Worm (Caenorhabditis elegans) whole organism, L3 larva: ENCODE data around the gene C28H8.8.

ENCODE experiments used
- R02D3.7 ChIP-seq: fragments of 150-350 bp; optimal IDR thresholded peaks from 2 replicates; lab custom pipeline; 2014; ENCODE audit warnings: missing biosample characterization, missing genetic modification characterization
- ama-1 ChIP-seq: fragments of 150-350 bp; optimal IDR thresholded peaks from 2 replicates; lab custom pipeline; 2018
- ceh-16 ChIP-seq: sonication (generic microtip); optimal IDR thresholded peaks from 2 replicates; lab custom pipeline; 2017; ENCODE audit warnings: missing biosample characterization, missing genetic modification characterization
- ceh-28 ChIP-seq: fragments of 150-350 bp; optimal IDR thresholded peaks from 2 replicates; lab custom pipeline; 2014; ENCODE audit warnings: missing biosample characterization, missing genetic modification reagents, missing genetic modification characterization
- ceh-82 ChIP-seq: fragments of 150-350 bp; optimal IDR thresholded peaks from 2 replicates; lab custom pipeline; 2014; ENCODE audit warnings: missing biosample characterization, missing genetic modification characterization
- ceh-9 ChIP-seq: sonication (generic microtip); optimal IDR thresholded peaks from 2 replicates; lab custom pipeline; 2018; ENCODE audit warnings: missing biosample characterization, missing genetic modification characterization
- daf-12 ChIP-seq: fragments of 150-350 bp; optimal IDR thresholded peaks from 2 replicates; lab custom pipeline; 2014; ENCODE audit warnings: missing biosample characterization, missing genetic modification reagents, missing genetic modification characterization
- egl-27 ChIP-seq: sonication (generic microtip); optimal IDR thresholded peaks from 4 replicates; lab custom pipeline; 2017; ENCODE audit warnings: missing biosample characterization, missing genetic modification reagents, missing genetic modification characterization
- egl-5 ChIP-seq: fragments of 150-350 bp; optimal IDR thresholded peaks from 2 replicates; lab custom pipeline; 2017; ENCODE audit warnings: missing biosample characterization, missing genetic modification reagents, missing genetic modification characterization, inconsistent platforms
- elt-1 ChIP-seq: fragments of 150-350 bp; optimal IDR thresholded peaks from 2 replicates; lab custom pipeline; 2014; ENCODE audit warnings: missing biosample characterization, missing genetic modification characterization
- elt-2 ChIP-seq: sonication (generic microtip); optimal IDR thresholded peaks from 2 replicates; lab custom pipeline; 2016; ENCODE audit warnings: missing genetic modification reagents, mild to moderate bottlenecking, missing genetic modification characterization, missing compliant biosample characterization
- elt-3 ChIP-seq, 3 experiments: fragments of 150-350 bp in 1 of 3; sonication (generic microtip) in 2 of 3; optimal IDR thresholded peaks; 2 replicates in 2 of 3; 4 replicates in 1 of 3; lab custom pipeline; 2014 to 2017; ENCODE audit warnings: missing biosample characterization in 3 of 3, missing genetic modification characterization in 3 of 3
- eor-1 ChIP-seq, 2 experiments: fragments of 150-350 bp; optimal IDR thresholded peaks; 2 replicates each; lab custom pipeline; 2014 to 2018; ENCODE audit warnings: missing biosample characterization in 2 of 2, missing genetic modification characterization in 2 of 2
- fkh-10 ChIP-seq: sonication (generic microtip); optimal IDR thresholded peaks from 2 replicates; lab custom pipeline; 2017; ENCODE audit warnings: missing biosample characterization, missing genetic modification reagents, missing genetic modification characterization
- fkh-2 ChIP-seq: fragments of 150-350 bp; optimal IDR thresholded peaks from 2 replicates; lab custom pipeline; 2014; ENCODE audit warnings: missing biosample characterization, missing genetic modification reagents, missing genetic modification characterization
- fos-1 ChIP-seq: fragments of 150-350 bp; optimal IDR thresholded peaks from 2 replicates; lab custom pipeline; 2014; ENCODE audit warnings: missing biosample characterization, missing genetic modification characterization
- hmg-11 ChIP-seq: sonication (generic microtip); optimal IDR thresholded peaks from 2 replicates; lab custom pipeline; 2016; ENCODE audit warnings: missing genetic modification characterization, missing compliant biosample characterization
- lin-15B ChIP-seq: fragments of 150-350 bp; optimal IDR thresholded peaks from 2 replicates; lab custom pipeline; 2014; ENCODE audit warnings: missing biosample characterization, missing genetic modification characterization
- lin-39 ChIP-seq: fragments of 150-350 bp; optimal IDR thresholded peaks from 2 replicates; lab custom pipeline; 2018; ENCODE audit warnings: missing biosample characterization, missing genetic modification reagents, missing genetic modification characterization
- lsy-12 ChIP-seq: sonication (generic microtip); optimal IDR thresholded peaks from 2 replicates; lab custom pipeline; 2016; ENCODE audit warnings: mild to moderate bottlenecking, missing genetic modification characterization, missing compliant biosample characterization
- mdl-1 ChIP-seq: fragments of 150-350 bp; optimal IDR thresholded peaks from 2 replicates; lab custom pipeline; 2014; ENCODE audit warnings: missing biosample characterization, missing genetic modification characterization
- mml-1 ChIP-seq: fragments of 150-350 bp; sonication (generic microtip); optimal IDR thresholded peaks from 3 replicates; lab custom pipeline; 2014; ENCODE audit warnings: missing biosample characterization, missing genetic modification characterization
- nfya-1 ChIP-seq: sonication (generic microtip); optimal IDR thresholded peaks from 2 replicates; lab custom pipeline; 2017; ENCODE audit warnings: missing genetic modification characterization, mild to moderate bottlenecking, missing compliant biosample characterization, antibody characterized with exemption, moderate library complexity; ENCODE audit not compliant: insufficient read depth
- nhr-12 ChIP-seq: fragments of 150-350 bp; optimal IDR thresholded peaks from 2 replicates; lab custom pipeline; 2014; ENCODE audit warnings: missing biosample characterization, missing genetic modification characterization
- nhr-23 ChIP-seq: fragments of 150-350 bp; optimal IDR thresholded peaks from 2 replicates; lab custom pipeline; 2014; ENCODE audit warnings: missing biosample characterization, missing genetic modification reagents, missing genetic modification characterization
- nhr-25 ChIP-seq: sonication (generic microtip); optimal IDR thresholded peaks from 2 replicates; lab custom pipeline; 2017; ENCODE audit warnings: missing biosample characterization, missing genetic modification characterization
- nhr-28 ChIP-seq: fragments of 150-350 bp; optimal IDR thresholded peaks from 2 replicates; lab custom pipeline; 2014; ENCODE audit warnings: missing biosample characterization, missing genetic modification characterization
- nhr-43 ChIP-seq: sonication (generic microtip); optimal IDR thresholded peaks from 2 replicates; lab custom pipeline; 2016; ENCODE audit warnings: mild to moderate bottlenecking, missing genetic modification characterization, missing compliant biosample characterization; ENCODE audit not compliant: poor library complexity, severe bottlenecking
- nhr-67 ChIP-seq: fragments of 150-350 bp; optimal IDR thresholded peaks from 2 replicates; lab custom pipeline; 2014; ENCODE audit warnings: missing biosample characterization, missing genetic modification characterization
- nhr-77 ChIP-seq: fragments of 150-350 bp; optimal IDR thresholded peaks from 2 replicates; lab custom pipeline; 2014; ENCODE audit warnings: missing biosample characterization, missing genetic modification characterization
- pha-4 ChIP-seq: fragments of 150-350 bp; optimal IDR thresholded peaks from 2 replicates; lab custom pipeline; 2014; ENCODE audit warnings: missing biosample characterization, missing genetic modification reagents, missing genetic modification characterization
- pqm-1 ChIP-seq: fragments of 150-350 bp; optimal IDR thresholded peaks from 2 replicates; lab custom pipeline; 2017; ENCODE audit warnings: missing biosample characterization, missing genetic modification characterization, inconsistent platforms
- sea-2 ChIP-seq: fragments of 150-350 bp; sonication (generic microtip); optimal IDR thresholded peaks from 4 replicates; lab custom pipeline; 2014; ENCODE audit warnings: missing biosample characterization, missing genetic modification reagents, missing genetic modification characterization
- skn-1 ChIP-seq: fragments of 150-350 bp; optimal IDR thresholded peaks from 2 replicates; lab custom pipeline; 2014; ENCODE audit warnings: missing biosample characterization, missing genetic modification characterization
- snpc-4 ChIP-seq: fragments of 150-350 bp; optimal IDR thresholded peaks from 2 replicates; lab custom pipeline; 2014; ENCODE audit warnings: missing biosample characterization, missing genetic modification characterization
- tbx-2 ChIP-seq: sonication (generic microtip); optimal IDR thresholded peaks from 2 replicates; lab custom pipeline; 2016; ENCODE audit warnings: mild to moderate bottlenecking, missing genetic modification characterization, missing compliant biosample characterization
- unc-39 ChIP-seq: sonication (generic microtip); optimal IDR thresholded peaks from 4 replicates; lab custom pipeline; 2017; ENCODE audit warnings: missing biosample characterization, missing genetic modification characterization
- unc-62 ChIP-seq: fragments of 150-350 bp; sonication (generic microtip); optimal IDR thresholded peaks from 4 replicates; lab custom pipeline; 2014; ENCODE audit warnings: missing biosample characterization, missing genetic modification reagents, missing genetic modification characterization
- zag-1 ChIP-seq: fragments of 150-350 bp; optimal IDR thresholded peaks from 2 replicates; lab custom pipeline; 2014; ENCODE audit warnings: missing biosample characterization, missing genetic modification characterization
- ztf-11 ChIP-seq: fragments of 150-350 bp; optimal IDR thresholded peaks from 2 replicates; lab custom pipeline; 2014; ENCODE audit warnings: missing biosample characterization, missing genetic modification characterization
- ztf-4 ChIP-seq: fragments of 150-350 bp; optimal IDR thresholded peaks from 2 replicates; lab custom pipeline; 2014; ENCODE audit warnings: missing biosample characterization, missing genetic modification characterization

Gene C28H8.8

ce11 chrIII:5868401-5868800, 20.2 kb downstream of the C28H8.8 start, which contains the start of gene eng-1:
Gene eng-1, minus strand, starts transcription at chrIII:5868501.
- no peak for TF ChIP-seq egl-5 (tag; lab: Kevin White, UChicago)
- TF ChIP-seq mml-1 (tag; lab: Kevin White, UChicago) = no peak
- no peak for TF ChIP-seq elt-2 (tag; lab: Kevin White, UChicago)
- no peak for TF ChIP-seq fkh-2
- no peak for TF ChIP-seq ceh-28 (tag; lab: Kevin White, UChicago)
- no peak for TF ChIP-seq sea-2 (GFP tag; lab: Kevin White, UChicago)
- no peak for TF ChIP-seq hmg-11
- no peak for TF ChIP-seq egl-27 (tag; lab: Kevin White, UChicago)
- no peak for TF ChIP-seq R02D3.7
- TF ChIP-seq nhr-67 = no peak
- no peak for TF ChIP-seq elt-1 (tag; lab: Kevin White, UChicago)
- no peak for TF ChIP-seq ceh-82 (tag; lab: Kevin White, UChicago)
- TF ChIP-seq nhr-77 = no peak
- no peak for TF ChIP-seq zag-1
- TF ChIP-seq nhr-12 = no peak
- no peak for TF ChIP-seq tbx-2 (tag; lab: Kevin White, UChicago)
- no peak for TF ChIP-seq ztf-11
- no peak for TF ChIP-seq skn-1 (tag; lab: Kevin White, UChicago)
- no peak for TF ChIP-seq nhr-25 (tag; lab: Kevin White, UChicago)
- TF ChIP-seq ceh-9 (tag; lab: Kevin White, UChicago) = no peak

- no peak for TF ChIP-seq fkh-10
- TF ChIP-seq elt-1 (tag; lab: Kevin White, UChicago) = no peak
- TF ChIP-seq eor-1 (tag; optimal IDR thresholded peaks at IDR 0.05; lab: Kevin White, UChicago) = no peak
- peak; percentile 5 for TF ChIP-seq pha-4 (tag; lab: Kevin White, UChicago)
Measured at ce11 chrIII:5864270-5864669, 24.3 kb downstream of the C28H8.8 start, which contains the start of gene rabn-5. Gene rabn-5, plus strand, starts transcription at chrIII:5864553.

ce11 chrIII:5863774-5864173, 24.8 kb downstream of the C28H8.8 start, which contains the start of gene dnpp-1:
Gene dnpp-1, minus strand, starts transcription at chrIII:5863803.
- TF ChIP-seq mml-1 (tag; lab: Kevin White, UChicago) = no peak
- TF ChIP-seq pqm-1 (tag; lab: Kevin White, UChicago) = peak; percentile 61
- TF ChIP-seq elt-2 (tag; lab: Kevin White, UChicago) = peak; percentile 97
- no peak for TF ChIP-seq nhr-43 (tag; lab: Kevin White, UChicago)

- TF ChIP-seq mml-1 (tag; lab: Kevin White, UChicago) (no peak), ztf-4 (tag; lab: Kevin White, UChicago) (peak; percentile 10), ceh-9 (tag; lab: Kevin White, UChicago) (no peak)
Measured at ce11 chrIII:5859008-5859407, 29.6 kb downstream of the C28H8.8 start, which contains the start of gene dpf-4. Gene dpf-4, plus strand, starts transcription at chrIII:5859308.

ce11 chrIII:5855637-5856179, 32.9 kb downstream of the C28H8.8 start, which contains the start of the genes cct-6 and alh-9:
Gene cct-6, minus strand, starts transcription at chrIII:5855687.
Gene alh-9, plus strand, starts transcription at chrIII:5856018.
- no peak for TF ChIP-seq ztf-4 (tag; lab: Kevin White, UChicago)
- no peak for TF ChIP-seq fkh-2
- TF ChIP-seq egl-27 (tag; lab: Kevin White, UChicago) = peak; percentile 7
- peak; percentile 88 for TF ChIP-seq lin-39 (tag; lab: Kevin White, UChicago)
- TF ChIP-seq sea-2 (GFP tag; lab: Kevin White, UChicago) = no peak
- TF ChIP-seq nfya-1 (tag; lab: Kevin White, UChicago) = peak; percentile 89
- TF ChIP-seq lin-15B (tag; lab: Kevin White, UChicago) = peak; percentile 87
- no peak for TF ChIP-seq skn-1 (tag; lab: Kevin White, UChicago)
- TF ChIP-seq nhr-12 = no peak
- no peak for TF ChIP-seq ceh-28 (tag; lab: Kevin White, UChicago)
- TF ChIP-seq ceh-82 (tag; lab: Kevin White, UChicago) = no peak
- no peak for TF ChIP-seq nhr-77
- no peak for TF ChIP-seq nhr-28 (tag; lab: Kevin White, UChicago)
- no peak for TF ChIP-seq elt-3 (tag; optimal IDR thresholded peaks at IDR 0.05; lab: Kevin White, UChicago)
- TF ChIP-seq fkh-10 = peak; percentile 10
- TF ChIP-seq ceh-9 (tag; lab: Kevin White, UChicago) = no peak
- TF ChIP-seq ama-1 (lab: Kevin White, UChicago) = peak; percentile 82
- peak; percentile 79 for TF ChIP-seq nhr-23 (tag; lab: Kevin White, UChicago)
- no peak for TF ChIP-seq ceh-16 (tag; lab: Kevin White, UChicago)
- no peak for TF ChIP-seq mdl-1
- TF ChIP-seq elt-1 (tag; lab: Kevin White, UChicago) = peak; percentile 10
- no peak for TF ChIP-seq unc-62 (GFP tag; lab: Kevin White, UChicago)
- TF ChIP-seq zag-1 = no peak
- TF ChIP-seq lsy-12 (tag; lab: Kevin White, UChicago) = no peak
- TF ChIP-seq elt-2 (tag; lab: Kevin White, UChicago) = peak; percentile 42
- TF ChIP-seq nhr-67 = no peak
- peak; percentile 33 for TF ChIP-seq hmg-11
- peak; percentile 99 for TF ChIP-seq pha-4 (tag; lab: Kevin White, UChicago)
- no peak for TF ChIP-seq unc-39 (tag; lab: Kevin White, UChicago)
- peak; percentile 97 for TF ChIP-seq egl-5 (tag; lab: Kevin White, UChicago)
- peak; percentile 48 for TF ChIP-seq pqm-1 (tag; lab: Kevin White, UChicago)
- no peak for TF ChIP-seq ztf-11
- no peak for TF ChIP-seq daf-12 (tag; lab: Kevin White, UChicago)
- TF ChIP-seq fos-1 = no peak
- TF ChIP-seq mml-1 (tag; lab: Kevin White, UChicago) = no peak
- peak; percentile 70 for TF ChIP-seq snpc-4 (tag; lab: Kevin White, UChicago)
- peak; percentile 94 for TF ChIP-seq R02D3.7
